Fruit fly (Drosophila melanogaster) whole organism, embryonic: ENCODE data around the gene CG46309.

Experiments used
- Asciz ChIP-seq: fragments of 200-800 bp; sonication (Bioruptor generic); optimal IDR thresholded peaks from 2 replicates; lab custom pipeline; 2017; ENCODE audit warnings: missing biosample characterization, mild to moderate bottlenecking, missing genetic modification characterization, missing genetic modification reagents
- Blimp-1 ChIP-seq: fragments of 200-800 bp; sonication (Bioruptor generic); optimal IDR thresholded peaks from 3 replicates; lab custom pipeline; 2018; ENCODE audit warnings: missing biosample characterization, missing genetic modification characterization, mild to moderate bottlenecking, moderate library complexity, missing genetic modification reagents
- CG10543 ChIP-seq: fragments of 200-800 bp; sonication (Bioruptor generic); optimal IDR thresholded peaks from 3 replicates; lab custom pipeline; 2017; ENCODE audit warnings: missing biosample characterization, mild to moderate bottlenecking, missing genetic modification characterization, moderate library complexity
- CG10654 ChIP-seq: fragments of 200-800 bp; sonication (Bioruptor generic); optimal IDR thresholded peaks from 2 replicates; lab custom pipeline; 2016; ENCODE audit warnings: missing biosample characterization, missing genetic modification characterization
- CG1233 ChIP-seq: fragments of 200-800 bp; sonication (Bioruptor generic); optimal IDR thresholded peaks from 4 replicates; lab custom pipeline; 2018; ENCODE audit warnings: missing biosample characterization, mild to moderate bottlenecking, missing genetic modification characterization
- CG12942 ChIP-seq: fragments of 200-800 bp; sonication (Bioruptor generic); optimal IDR thresholded peaks from 3 replicates; lab custom pipeline; 2016; ENCODE audit warnings: missing biosample characterization, missing genetic modification characterization
- CG14860 ChIP-seq: fragments of 200-800 bp; sonication (Bioruptor generic); IDR thresholded peaks from 3 replicates; pipeline ENCODE4 v1.3.6; 2022; ENCODE audit warnings: missing biosample characterization, missing genetic modification characterization; ENCODE audit not compliant: partially characterized antibody
- CG15011 ChIP-seq: fragments of 200-800 bp; sonication (Bioruptor generic); optimal IDR thresholded peaks from 3 replicates; lab custom pipeline; 2018; ENCODE audit warnings: missing biosample characterization, mild to moderate bottlenecking, missing genetic modification characterization
- CG15269 ChIP-seq: fragments of 200-800 bp; sonication (Bioruptor generic); optimal IDR thresholded peaks from 2 replicates; lab custom pipeline; 2018; ENCODE audit warnings: missing biosample characterization, mild to moderate bottlenecking, missing genetic modification characterization, moderate library complexity
- CG17802 ChIP-seq: fragments of 200-800 bp; sonication (Bioruptor generic); optimal IDR thresholded peaks from 2 replicates; lab custom pipeline; 2018; ENCODE audit warnings: missing biosample characterization, mild to moderate bottlenecking, missing genetic modification characterization, moderate library complexity
- CG1832 ChIP-seq: fragments of 200-800 bp; sonication (Bioruptor generic); optimal IDR thresholded peaks from 2 replicates; lab custom pipeline; 2017; ENCODE audit warnings: missing biosample characterization, mild to moderate bottlenecking, missing genetic modification characterization, inconsistent platforms
- CG2678 ChIP-seq: fragments of 200-800 bp; sonication (Bioruptor generic); optimal IDR thresholded peaks from 3 replicates; lab custom pipeline; 2019; ENCODE audit warnings: missing biosample characterization, mild to moderate bottlenecking, missing genetic modification characterization, moderate library complexity
- CG2889 ChIP-seq: fragments of 200-800 bp; sonication (Bioruptor generic); IDR thresholded peaks from 3 replicates; pipeline ENCODE4 v1.3.6; 2022; ENCODE audit warnings: missing biosample characterization, missing genetic modification characterization
- CG30403 ChIP-seq: fragments of 200-800 bp; sonication (Bioruptor generic); optimal IDR thresholded peaks from 3 replicates; lab custom pipeline; 2016; ENCODE audit warnings: missing biosample characterization, missing genetic modification characterization
- CG32767 ChIP-seq: fragments of 200-800 bp; sonication (Bioruptor generic); IDR thresholded peaks from 2 replicates; pipeline ENCODE4 v1.3.6; 2022; ENCODE audit warnings: missing biosample characterization, missing genetic modification characterization
- CG4328 ChIP-seq: fragments of 200-800 bp; sonication (Bioruptor generic); optimal IDR thresholded peaks from 3 replicates; lab custom pipeline; 2017; ENCODE audit warnings: missing biosample characterization, missing genetic modification reagents, missing genetic modification characterization
- CG4424 ChIP-seq: fragments of 200-800 bp; sonication (Bioruptor generic); optimal IDR thresholded peaks from 3 replicates; lab custom pipeline; 2016; ENCODE audit warnings: missing biosample characterization, missing genetic modification characterization
- CG6654 ChIP-seq: fragments of 200-800 bp; sonication (Bioruptor generic); optimal IDR thresholded peaks from 2 replicates; lab custom pipeline; 2017; ENCODE audit warnings: missing biosample characterization, mild to moderate bottlenecking, missing genetic modification characterization
- CG6689 ChIP-seq: fragments of 200-800 bp; sonication (Bioruptor generic); IDR thresholded peaks from 2 replicates; pipeline ENCODE4 v1.3.6; 2022; ENCODE audit warnings: missing biosample characterization, missing genetic modification characterization
- CG6813 ChIP-seq: fragments of 200-800 bp; sonication (Bioruptor generic); optimal IDR thresholded peaks from 2 replicates; lab custom pipeline; 2017; ENCODE audit warnings: missing biosample characterization, missing genetic modification characterization, mild to moderate bottlenecking, moderate library complexity, missing genetic modification reagents
- CG7928 ChIP-seq: fragments of 200-800 bp; sonication (Bioruptor generic); optimal IDR thresholded peaks from 2 replicates; lab custom pipeline; 2017; ENCODE audit warnings: missing biosample characterization, mild to moderate bottlenecking, missing genetic modification characterization
- CG9215 ChIP-seq: fragments of 200-800 bp; sonication (Bioruptor generic); IDR thresholded peaks from 2 replicates; pipeline ENCODE4 v1.3.6; 2022; ENCODE audit warnings: missing biosample characterization, missing genetic modification characterization
- CTCF ChIP-seq: fragments of 200-800 bp; sonication (Bioruptor generic); optimal IDR thresholded peaks from 2 replicates; lab custom pipeline; 2017; ENCODE audit warnings: missing biosample characterization, mild to moderate bottlenecking, missing genetic modification characterization, moderate library complexity
- Fer2 ChIP-seq: fragments of 200-800 bp; sonication (Bioruptor generic); optimal IDR thresholded peaks from 2 replicates; lab custom pipeline; 2018; ENCODE audit warnings: missing biosample characterization, mild to moderate bottlenecking, missing genetic modification characterization, moderate library complexity
- Hr51 ChIP-seq, 2 experiments: fragments of 200-800 bp; sonication (Bioruptor generic); optimal IDR thresholded peaks; 2 replicates in 1 of 2; 3 replicates in 1 of 2; lab custom pipeline; 2016 to 2018; ENCODE audit warnings: missing biosample characterization in 2 of 2, missing genetic modification characterization in 2 of 2, mild to moderate bottlenecking in 1 of 2, moderate library complexity in 1 of 2
- Nf-YA ChIP-seq: fragments of 200-800 bp; sonication (Bioruptor generic); IDR thresholded peaks from 2 replicates; pipeline ENCODE4 v1.3.6; 2022; ENCODE audit warnings: missing biosample characterization, missing genetic modification characterization
- TFAM ChIP-seq: fragments of 200-800 bp; sonication (Bioruptor generic); optimal IDR thresholded peaks from 2 replicates; lab custom pipeline; 2017; ENCODE audit warnings: missing biosample characterization, missing genetic modification characterization, inconsistent platforms
- Xrp1 ChIP-seq: fragments of 200-800 bp; sonication (Bioruptor generic); IDR thresholded peaks from 2 replicates; pipeline ENCODE4 v1.3.6; 2022; ENCODE audit warnings: missing biosample characterization, missing genetic modification characterization
- ac ChIP-seq: fragments of 200-800 bp; sonication (Bioruptor generic); optimal IDR thresholded peaks from 3 replicates; lab custom pipeline; 2017; ENCODE audit warnings: missing biosample characterization, mild to moderate bottlenecking, missing genetic modification characterization
- ase ChIP-seq: fragments of 200-800 bp; sonication (Bioruptor generic); IDR thresholded peaks from 3 replicates; pipeline ENCODE4 v1.3.6; 2022; ENCODE audit warnings: missing biosample characterization, missing genetic modification characterization
- ato ChIP-seq: fragments of 200-800 bp; sonication (Bioruptor generic); IDR thresholded peaks from 2 replicates; pipeline ENCODE4 v1.3.6; 2022; ENCODE audit warnings: missing biosample characterization, missing genetic modification characterization; ENCODE audit not compliant: partially characterized antibody
- az2 ChIP-seq: fragments of 200-800 bp; sonication (Bioruptor generic); optimal IDR thresholded peaks from 3 replicates; lab custom pipeline; 2016; ENCODE audit warnings: missing biosample characterization, missing genetic modification characterization
- chif ChIP-seq, 2 experiments: fragments of 200-800 bp; sonication (Bioruptor generic); optimal IDR thresholded peaks; 3 replicates each; lab custom pipeline; 2016; ENCODE audit warnings: missing biosample characterization in 2 of 2, missing genetic modification characterization in 2 of 2
- corto ChIP-seq: fragments of 200-800 bp; sonication (Bioruptor generic); optimal IDR thresholded peaks from 2 replicates; lab custom pipeline; 2016; ENCODE audit warnings: missing biosample characterization, mild to moderate bottlenecking, missing genetic modification characterization, moderate library complexity
- eve ChIP-seq, 2 experiments: fragments of >200 bp; optimal IDR thresholded peaks; 2 replicates each; lab custom pipeline; 2017; ENCODE audit warnings: missing biosample characterization in 2 of 2, missing genetic modification characterization in 2 of 2
- eyg ChIP-seq: fragments of 200-800 bp; sonication (Bioruptor generic); optimal IDR thresholded peaks from 3 replicates; lab custom pipeline; 2016; ENCODE audit warnings: missing biosample characterization, missing genetic modification characterization
- fd3F ChIP-seq: fragments of 200-800 bp; sonication (Bioruptor generic); optimal IDR thresholded peaks from 2 replicates; lab custom pipeline; 2018; ENCODE audit warnings: missing biosample characterization, mild to moderate bottlenecking, missing genetic modification characterization, moderate library complexity
- ken ChIP-seq: fragments of 200-800 bp; sonication (Bioruptor generic); IDR thresholded peaks from 3 replicates; pipeline ENCODE4 v1.3.6; 2022; ENCODE audit warnings: missing biosample characterization, missing genetic modification characterization
- mirr ChIP-seq: fragments of 200-800 bp; sonication (Bioruptor generic); optimal IDR thresholded peaks from 3 replicates; lab custom pipeline; 2018; ENCODE audit warnings: missing biosample characterization, mild to moderate bottlenecking, missing genetic modification characterization
- nom ChIP-seq: fragments of 200-800 bp; sonication (Bioruptor generic); optimal IDR thresholded peaks from 2 replicates; lab custom pipeline; 2017; ENCODE audit warnings: missing biosample characterization, missing genetic modification characterization, mild to moderate bottlenecking, moderate library complexity, missing genetic modification reagents
- pan ChIP-seq, 4 experiments: fragments of >200 bp in 3 of 4; fragments of 200-800 bp in 1 of 4; sonication (Bioruptor generic) in 1 of 4; optimal IDR thresholded peaks in 3 of 4; IDR thresholded peaks in 1 of 4; 2 replicates each; pipeline versions ENCODE4 v1.3.6 to Lab custom; 2017 to 2022; ENCODE audit warnings: missing biosample characterization in 2 of 4, missing genetic modification characterization in 2 of 4, mixed read lengths in 1 of 4
- peb ChIP-seq: fragments of 200-800 bp; sonication (Bioruptor generic); IDR thresholded peaks from 2 replicates; pipeline ENCODE4 v1.3.6; 2022; ENCODE audit warnings: missing biosample characterization, missing genetic modification characterization
- phol ChIP-seq: fragments of 200-800 bp; sonication (Bioruptor generic); optimal IDR thresholded peaks from 3 replicates; lab custom pipeline; 2018; ENCODE audit warnings: missing biosample characterization, mild to moderate bottlenecking, missing genetic modification characterization, moderate library complexity
- pita ChIP-seq: fragments of 200-800 bp; sonication (Bioruptor generic); optimal IDR thresholded peaks from 2 replicates; lab custom pipeline; 2017; ENCODE audit warnings: missing biosample characterization, mild to moderate bottlenecking, missing genetic modification characterization
- psq ChIP-seq: fragments of 200-800 bp; sonication (Bioruptor generic); optimal IDR thresholded peaks from 2 replicates; lab custom pipeline; 2017; ENCODE audit warnings: missing biosample characterization, missing genetic modification characterization
- ranshi ChIP-seq: fragments of 200-800 bp; sonication (Bioruptor generic); IDR thresholded peaks from 2 replicates; pipeline ENCODE4 v1.3.6; 2022; ENCODE audit warnings: missing biosample characterization, missing genetic modification characterization
- sisA ChIP-seq: fragments of 200-800 bp; sonication (Bioruptor generic); IDR thresholded peaks from 2 replicates; pipeline ENCODE4 v1.3.6; 2022; ENCODE audit warnings: missing biosample characterization, missing genetic modification characterization
- so ChIP-seq: fragments of 200-800 bp; sonication (Bioruptor generic); IDR thresholded peaks from 3 replicates; pipeline ENCODE4 v1.3.6; 2022; ENCODE audit warnings: missing biosample characterization, missing genetic modification characterization
- sqz ChIP-seq: fragments of 200-800 bp; sonication (Bioruptor generic); optimal IDR thresholded peaks from 3 replicates; lab custom pipeline; 2018; ENCODE audit warnings: missing biosample characterization, mild to moderate bottlenecking, missing genetic modification characterization
- tup ChIP-seq: fragments of 200-800 bp; sonication (Bioruptor generic); optimal IDR thresholded peaks from 2 replicates; lab custom pipeline; 2016; ENCODE audit warnings: missing biosample characterization, mild to moderate bottlenecking, missing genetic modification characterization, moderate library complexity

CG46309 gene

DNA sequence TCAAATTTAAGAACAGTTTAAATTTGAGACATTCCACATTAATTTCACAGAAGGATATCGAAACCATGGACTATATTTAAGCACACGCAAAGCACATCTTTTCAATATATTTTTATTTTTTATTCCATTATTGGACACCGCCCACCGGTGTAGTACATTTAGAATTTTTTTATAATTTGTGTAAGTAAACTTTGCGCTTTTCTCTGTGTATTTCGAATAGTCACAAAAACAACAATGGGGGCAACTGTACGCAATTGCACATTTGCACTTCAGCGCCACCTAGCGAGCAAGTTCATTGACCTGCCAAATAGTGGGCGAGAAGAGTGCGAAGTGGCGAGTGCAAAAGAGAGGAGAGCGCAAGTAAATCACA, 24.2 kb upstream of the CG46309 start (continued):
- TF ChIP-seq az2 (GFP tag; lab: Kevin White, UChicago) (peak; percentile 16), peb (GFP tag; lab: Robert Waterston, UW) (no peak), pan (optimal IDR thresholded peaks at IDR 0.05; lab: Kevin White, UChicago) (no peak), pan (GFP tag; optimal IDR thresholded peaks at IDR 0.05 in 1 of 2, IDR thresholded peaks at IDR 0.05 in 1 of 2) (peak in 1 of 2 experiments; percentile 58), Asciz (GFP tag; lab: Kevin White, UChicago) (peak; percentile 40), Xrp1 (GFP tag; lab: Robert Waterston, UW) (peak; percentile 38; the same call in 1 of the 2 replicates), CTCF (GFP tag; lab: Kevin White, UChicago) (peak; percentile 90), Hr51 (GFP tag; optimal IDR thresholded peaks at IDR 0.05; lab: Kevin White, UChicago) (peak in 1 of 2 experiments; percentile 70), Nf-YA (GFP tag; lab: Robert Waterston, UW) (no peak), CG4328 (GFP tag; lab: Kevin White, UChicago) (no peak), CG4424 (no peak), nom (GFP tag; lab: Kevin White, UChicago) (no peak), ranshi (GFP tag; lab: Robert Waterston, UW) (0 out of 2 replicates have a peak, but pooled peaks have one; percentile 18), CG6654 (no peak), ac (GFP tag; lab: Kevin White, UChicago) (no peak), pita (no peak), sisA (GFP tag; lab: Robert Waterston, UW) (peak; percentile 48), ato (GFP tag; lab: Robert Waterston, UW) (no peak), CG6813 (peak; percentile 60), tup (no peak), TFAM (GFP tag; lab: Kevin White, UChicago) (no peak), CG12942 (GFP tag; lab: Kevin White, UChicago) (no peak), CG15269 (tag; lab: Kevin White, UChicago) (peak; percentile 59), ken (no peak), CG14860 (GFP tag; lab: Robert Waterston, UW) (no peak), mirr (no peak), CG30403 (peak; percentile 35), CG1832 (GFP tag; lab: Kevin White, UChicago) (no peak), CG17802 (tag; lab: Kevin White, UChicago) (no peak), ase (GFP tag; lab: Robert Waterston, UW) (no peak), Fer2 (tag; lab: Kevin White, UChicago) (no peak), CG2889 (no peak), CG15011 (peak; percentile 7), CG9215 (GFP tag; lab: Robert Waterston, UW) (0 out of 2 replicates have a peak, but pooled peaks have one; percentile 33), sqz (GFP tag; lab: Kevin White, UChicago) (no peak), corto (GFP tag; lab: Kevin White, UChicago) (no peak), CG1233 (GFP tag; lab: Kevin White, UChicago) (peak; percentile 35), chif (GFP tag; optimal IDR thresholded peaks at IDR 0.05; lab: Kevin White, UChicago) (peak in 1 of 2 experiments; percentile 1), CG10654 (no peak), CG32767 (GFP tag; lab: Robert Waterston, UW) (no peak), CG10543 (no peak), CG6689 (GFP tag; lab: Robert Waterston, UW) (0 out of 2 replicates have a peak, but pooled peaks have one; percentile 32), Blimp-1 (peak; percentile 52), phol (tag; lab: Kevin White, UChicago) (peak; percentile 63), CG7928 (no peak), CG2678 (tag; lab: Kevin White, UChicago) (peak; percentile 75), eve (GFP tag; optimal IDR thresholded peaks at IDR 0.05; lab: Kevin White, UChicago) (peak in 1 of 2 experiments; percentile 80), so (GFP tag; lab: Robert Waterston, UW) (no peak), eyg (GFP tag; lab: Kevin White, UChicago) (peak; percentile 42), fd3F (GFP tag; lab: Kevin White, UChicago) (peak; percentile 2), psq (GFP tag; lab: Kevin White, UChicago) (no peak)
